Worm (Caenorhabditis elegans): Measurements from ENCODE around the gene cyk-4.

ce11 chrIII:13731589-13731988 lies 39.4 kb downstream of the cyk-4 start, which contains the start of gene W06F12.2:
- TF ChIP-seq tab-1 (GFP tag; IDR thresholded peaks at IDR 0.05) (no peak), klf-2 (GFP tag; conservative IDR thresholded peaks at IDR 0.05) (no peak), cog-1 (tag; optimal IDR thresholded peaks at IDR 0.05) (no peak), ztf-29 (GFP tag; IDR thresholded peaks at IDR 0.05) (no peak), ref-1 (GFP tag; conservative IDR thresholded peaks at IDR 0.05) (no peak), ztf-23 (GFP tag; IDR thresholded peaks at IDR 0.05) (no peak), flt-1 (GFP tag; IDR thresholded peaks at IDR 0.05) (no peak), T22C8.4 (GFP tag; IDR thresholded peaks at IDR 0.05) (no peak)

Data from whole organism, midembryonic.